Worm (Caenorhabditis elegans) whole organism, midembryonic: ENCODE data around the gene C03B1.7.

ENCODE experiments used
- T22C8.4 ChIP-seq: fragments of 200-800 bp; sonication (Bioruptor generic); IDR thresholded peaks from 2 replicates; pipeline ENCODE4 v1.3.6; 2022; ENCODE audit warnings: missing genetic modification characterization, missing compliant biosample characterization
- cog-1 ChIP-seq: sonication (generic microtip); optimal IDR thresholded peaks from 2 replicates; lab custom pipeline; 2016; ENCODE audit warnings: missing genetic modification characterization, missing compliant biosample characterization
- flt-1 ChIP-seq: fragments of 200-800 bp; sonication (Bioruptor generic); IDR thresholded peaks from 2 replicates; pipeline ENCODE4 v1.3.6; 2022; ENCODE audit warnings: missing genetic modification characterization, missing compliant biosample characterization
- klf-2 ChIP-seq: fragments of 200-800 bp; sonication (Bioruptor generic); conservative IDR thresholded peaks from 2 replicates; pipeline ENCODE4 v1.3.6; 2022; ENCODE audit warnings: missing genetic modification reagents, missing genetic modification characterization, missing compliant biosample characterization
- med-1 ChIP-seq: sonication (generic microtip); optimal IDR thresholded peaks from 2 replicates; lab custom pipeline; 2017; ENCODE audit warnings: missing genetic modification characterization, mild to moderate bottlenecking, missing compliant biosample characterization, antibody characterized with exemption, missing genetic modification reagents; ENCODE audit not compliant: insufficient read depth
- ref-1 ChIP-seq: fragments of 200-800 bp; sonication (Bioruptor generic); conservative IDR thresholded peaks from 2 replicates; pipeline ENCODE4 v1.3.6; 2022; ENCODE audit warnings: missing genetic modification reagents, missing genetic modification characterization, missing compliant biosample characterization
- tab-1 ChIP-seq: fragments of 200-800 bp; sonication (Bioruptor generic); IDR thresholded peaks from 2 replicates; pipeline ENCODE4 v1.3.6; 2022; ENCODE audit warnings: missing genetic modification characterization, missing compliant biosample characterization
- ztf-23 ChIP-seq: fragments of 200-800 bp; sonication (Bioruptor generic); IDR thresholded peaks from 2 replicates; pipeline ENCODE4 v1.3.6; 2022; ENCODE audit warnings: missing genetic modification reagents, missing genetic modification characterization, missing compliant biosample characterization
- ztf-29 ChIP-seq: fragments of 200-800 bp; sonication (Bioruptor generic); IDR thresholded peaks from 2 replicates; pipeline ENCODE4 v1.3.6; 2022; ENCODE audit warnings: missing genetic modification reagents, missing genetic modification characterization, missing compliant biosample characterization

- no peak for TF ChIP-seq klf-2 (GFP tag; lab: Robert Waterston, UW)
- TF ChIP-seq ztf-29 = no peak
- TF ChIP-seq cog-1 (tag; lab: Kevin White, UChicago) = no peak
- no peak for TF ChIP-seq ztf-23
- TF ChIP-seq flt-1 (GFP tag; lab: Robert Waterston, UW) = no peak
- no peak for TF ChIP-seq ref-1 (GFP tag; lab: Robert Waterston, UW)
- TF ChIP-seq T22C8.4 (GFP tag; lab: Robert Waterston, UW) = no peak
- no peak for TF ChIP-seq tab-1
- no peak for TF ChIP-seq med-1 (GFP tag; lab: Kevin White, UChicago)
Observed at ce11 chrX:6364196-6364595, 22.6 kb downstream of the C03B1.7 start, which contains the start of gene C03B1.4.
